Worm (Caenorhabditis elegans) whole organism, mixed stage, embryonic: Measurements from ENCODE around the gene skr-7.

Experiments
- pha-4 ChIP-seq: fragments of 150-350 bp; optimal IDR thresholded peaks from 2 replicates; lab custom pipeline; 2018; ENCODE audit warnings: missing biosample characterization, missing genetic modification reagents, missing genetic modification characterization
- ztf-11 ChIP-seq: fragments of 150-350 bp; optimal IDR thresholded peaks from 2 replicates; lab custom pipeline; 2014; ENCODE audit warnings: missing biosample characterization, missing genetic modification characterization

DNA sequence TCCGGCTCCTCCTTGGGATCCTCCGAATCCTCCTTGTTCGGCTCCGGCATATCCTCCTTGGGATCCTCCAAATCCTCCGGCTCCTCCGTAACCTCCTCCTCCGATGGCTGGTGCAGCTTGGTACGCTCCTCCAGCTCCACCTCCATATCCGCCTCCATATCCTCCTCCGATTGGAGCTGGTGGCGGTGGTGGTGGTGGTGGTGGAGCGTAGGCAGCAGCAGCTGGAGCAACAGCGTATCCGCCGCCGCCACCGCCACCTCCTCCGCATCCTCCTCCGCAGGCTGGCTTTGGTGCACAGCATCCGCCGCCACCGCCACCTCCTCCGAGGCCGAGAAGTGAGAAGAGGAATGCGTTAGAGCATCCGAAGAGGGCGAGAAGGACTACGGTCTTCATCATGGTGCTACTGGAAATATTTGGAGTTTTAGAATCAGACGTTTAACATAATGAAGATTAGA, 10.6 kb downstream of the skr-7 start, which contains the start of gene Y47D7A.15:
- no peak for TF ChIP-seq ztf-11 (tag; lab: Kevin White, UChicago)
- no peak for TF ChIP-seq pha-4
